Worm (Caenorhabditis elegans) whole organism, L3 larva: ENCODE results near the gene Y70G10A.4.

ENCODE experiments used
- aly-2 ChIP-seq: fragments of 150-350 bp; optimal IDR thresholded peaks from 2 replicates; lab custom pipeline; 2014; ENCODE audit warnings: missing biosample characterization, missing genetic modification characterization
- ama-1 ChIP-seq: fragments of 150-350 bp; optimal IDR thresholded peaks from 2 replicates; lab custom pipeline; 2018
- ceh-16 ChIP-seq: sonication (generic microtip); optimal IDR thresholded peaks from 2 replicates; lab custom pipeline; 2017; ENCODE audit warnings: missing biosample characterization, missing genetic modification characterization
- ceh-82 ChIP-seq: fragments of 150-350 bp; optimal IDR thresholded peaks from 2 replicates; lab custom pipeline; 2014; ENCODE audit warnings: missing biosample characterization, missing genetic modification characterization
- ceh-9 ChIP-seq: sonication (generic microtip); optimal IDR thresholded peaks from 2 replicates; lab custom pipeline; 2018; ENCODE audit warnings: missing biosample characterization, missing genetic modification characterization
- egl-27 ChIP-seq: sonication (generic microtip); optimal IDR thresholded peaks from 4 replicates; lab custom pipeline; 2017; ENCODE audit warnings: missing biosample characterization, missing genetic modification reagents, missing genetic modification characterization
- nhr-76 ChIP-seq: fragments of 150-350 bp; sonication (generic microtip); optimal IDR thresholded peaks from 5 replicates; lab custom pipeline; 2014; ENCODE audit warnings: missing biosample characterization, missing genetic modification characterization
- skn-1 ChIP-seq: fragments of 150-350 bp; optimal IDR thresholded peaks from 2 replicates; lab custom pipeline; 2014; ENCODE audit warnings: missing biosample characterization, missing genetic modification characterization
- zag-1 ChIP-seq: fragments of 150-350 bp; optimal IDR thresholded peaks from 2 replicates; lab custom pipeline; 2014; ENCODE audit warnings: missing biosample characterization, missing genetic modification characterization

- TF ChIP-seq ceh-16 (tag; lab: Kevin White, UChicago) (no peak), ama-1 (no peak), nhr-76 (tag; lab: Kevin White, UChicago) (no peak), aly-2 (tag; lab: Kevin White, UChicago) (no peak), zag-1 (tag; lab: Kevin White, UChicago) (no peak), skn-1 (tag; lab: Kevin White, UChicago) (no peak), ceh-9 (no peak), egl-27 (tag; lab: Kevin White, UChicago) (no peak), ceh-82 (tag; lab: Kevin White, UChicago) (no peak)
Measured at ce11 chrIII:10254583-10254982, 32.6 kb downstream of the Y70G10A.4 start, which contains the start of gene R01H10.4.
